Worm (Caenorhabditis elegans) whole organism, L1 larva: Measurements from ENCODE around the gene F20D6.10.

Experiments used
- ama-1 ChIP-seq: fragments of 150-350 bp; optimal IDR thresholded peaks from 2 replicates; lab custom pipeline; 2014
- ceh-8 ChIP-seq: fragments of 200-800 bp; sonication (Bioruptor generic); optimal IDR thresholded peaks from 2 replicates; lab custom pipeline; 2018; ENCODE audit warnings: mild to moderate bottlenecking, missing genetic modification characterization, moderate library complexity, missing compliant biosample characterization
- elt-2 ChIP-seq: sonication (generic microtip); optimal IDR thresholded peaks from 2 replicates; lab custom pipeline; 2016; ENCODE audit warnings: missing genetic modification characterization, mild to moderate bottlenecking, inconsistent platforms, missing compliant biosample characterization, missing genetic modification reagents
- hlh-4 ChIP-seq: sonication (generic microtip); optimal IDR thresholded peaks from 2 replicates; lab custom pipeline; 2016; ENCODE audit warnings: mild to moderate bottlenecking, missing genetic modification characterization, missing compliant biosample characterization
- lin-14 ChIP-seq: fragments of 200-800 bp; sonication (Bioruptor generic); optimal IDR thresholded peaks from 2 replicates; lab custom pipeline; 2018; ENCODE audit warnings: mild to moderate bottlenecking, missing genetic modification characterization, moderate library complexity, missing compliant biosample characterization
- lin-35 ChIP-seq, 2 experiments: fragments of 150-350 bp; optimal IDR thresholded peaks; 2 replicates each; lab custom pipeline; 2014; ENCODE audit warnings: missing biosample characterization in 2 of 2, missing genetic modification characterization in 2 of 2, missing genetic modification reagents in 2 of 2
- lin-39 ChIP-seq: fragments of 150-350 bp; optimal IDR thresholded peaks from 2 replicates; lab custom pipeline; 2014; ENCODE audit warnings: missing biosample characterization, missing genetic modification reagents, missing genetic modification characterization
- nhr-12 ChIP-seq: sonication (generic microtip); optimal IDR thresholded peaks from 2 replicates; lab custom pipeline; 2017; ENCODE audit warnings: missing biosample characterization, missing genetic modification characterization
- nhr-19 ChIP-seq: fragments of 200-800 bp; sonication (Bioruptor generic); conservative IDR thresholded peaks from 2 replicates; pipeline ENCODE4 v1.3.6; 2022; ENCODE audit warnings: missing genetic modification characterization, missing compliant biosample characterization
- nhr-237 ChIP-seq: fragments of 150-350 bp; optimal IDR thresholded peaks from 2 replicates; lab custom pipeline; 2014; ENCODE audit warnings: missing biosample characterization, missing genetic modification characterization
- nhr-85 ChIP-seq: sonication (generic microtip); peaks from one replicate; lab custom pipeline; 2016; ENCODE audit warnings: missing genetic modification characterization, inconsistent platforms, missing compliant biosample characterization
- pqm-1 ChIP-seq: sonication (generic microtip); optimal IDR thresholded peaks from 3 replicates; lab custom pipeline; 2017; ENCODE audit warnings: missing biosample characterization, missing genetic modification characterization
- skn-1 ChIP-seq: fragments of 150-350 bp; optimal IDR thresholded peaks from 2 replicates; lab custom pipeline; 2014; ENCODE audit warnings: missing biosample characterization, missing genetic modification characterization
- tbx-2 ChIP-seq: sonication (generic microtip); optimal IDR thresholded peaks from 2 replicates; lab custom pipeline; 2016; ENCODE audit warnings: missing genetic modification characterization, missing compliant biosample characterization

DNA sequence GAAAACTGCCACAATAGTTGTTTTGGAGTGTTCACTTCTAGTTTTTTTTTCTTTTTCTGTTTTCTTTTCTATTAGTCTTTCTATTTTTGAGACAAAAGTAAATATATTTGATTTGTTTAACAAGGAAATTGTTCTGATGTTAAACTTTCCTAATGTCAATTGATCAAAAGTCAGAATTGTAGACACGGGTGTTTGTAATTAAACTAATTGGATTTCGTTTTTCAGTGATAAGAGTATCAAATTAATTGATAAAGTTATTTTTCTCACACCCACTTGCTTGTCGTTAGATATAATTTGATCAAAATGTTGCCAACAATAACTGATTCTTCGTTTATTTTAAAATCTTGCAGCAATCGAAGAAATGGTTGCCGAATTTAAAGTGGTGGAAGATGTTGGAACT, 32.5 kb downstream of the F20D6.10 start:
- TF ChIP-seq skn-1 (no peak), nhr-12 (no peak), nhr-19 (no peak), hlh-4 (tag; lab: Kevin White, UChicago) (no peak), ama-1 (no peak), elt-2 (no peak), lin-14 (GFP tag; lab: Kevin White, UChicago) (no peak), pqm-1 (tag; lab: Kevin White, UChicago) (no peak), nhr-237 (tag; lab: Kevin White, UChicago) (no peak), ceh-8 (no peak), tbx-2 (tag; lab: Kevin White, UChicago) (no peak), lin-35 (GFP tag; optimal IDR thresholded peaks at IDR 0.05; lab: Kevin White, UChicago) (no peak), lin-39 (tag; lab: Kevin White, UChicago) (no peak), nhr-85 (tag; lab: Kevin White, UChicago) (peak; percentile 20)
